Fruit fly (Drosophila melanogaster): Measurements from ENCODE around the gene CG5149.

Gene CG5149

dm6 chr2L:7395813-7396212 is 7.8 kb upstream of the CG5149 start (continued):
- no peak for TF ChIP-seq Ets97D (GFP tag; optimal IDR thresholded peaks at IDR 0.05)
- TF ChIP-seq CG9727 (GFP tag; optimal IDR thresholded peaks at IDR 0.05), result peak; percentile 67
- no peak for TF ChIP-seq fd102C (GFP tag; optimal IDR thresholded peaks at IDR 0.05)
- peak; percentile 31; the same call in 1 of the 3 replicates for TF ChIP-seq CG14050 (GFP tag; IDR thresholded peaks at IDR 0.05)
- no peak for TF ChIP-seq hkb (optimal IDR thresholded peaks at IDR 0.05)
- peak; percentile 66 for TF ChIP-seq hkb (GFP tag; IDR thresholded peaks at IDR 0.05)
- no peak for TF ChIP-seq Atf-2 (GFP tag; optimal IDR thresholded peaks at IDR 0.05)
- no peak for TF ChIP-seq CG12299 (tag; optimal IDR thresholded peaks at IDR 0.05)
- TF ChIP-seq danr (GFP tag; IDR thresholded peaks at IDR 0.05), result no peak
- TF ChIP-seq CG3995 (GFP tag; optimal IDR thresholded peaks at IDR 0.05), result no peak
- TF ChIP-seq luna (GFP tag; optimal IDR thresholded peaks at IDR 0.05), result no peak
- no peak for TF ChIP-seq CG8089 (GFP tag; optimal IDR thresholded peaks at IDR 0.05)
- TF ChIP-seq abd-A (tag; optimal IDR thresholded peaks at IDR 0.05), result no peak
- TF ChIP-seq CG16813 (GFP tag; IDR thresholded peaks at IDR 0.05; ENCODE audit: partially characterized antibody), result no peak
- peak; percentile 19 for TF ChIP-seq CG12155 (GFP tag; optimal IDR thresholded peaks at IDR 0.05)
- TF ChIP-seq CG17385 (GFP tag; optimal IDR thresholded peaks at IDR 0.05), result peak; percentile 50
- no peak for TF ChIP-seq CG4424 (GFP tag; optimal IDR thresholded peaks at IDR 0.05)
- TF ChIP-seq cg (GFP tag; optimal IDR thresholded peaks at IDR 0.05), result no peak
- no peak for TF ChIP-seq Lhr (GFP tag; optimal IDR thresholded peaks at IDR 0.05)
- no peak for TF ChIP-seq CG15073 (GFP tag; optimal IDR thresholded peaks at IDR 0.05)
- TF ChIP-seq chinmo (GFP tag; IDR thresholded peaks at IDR 0.05; ENCODE audit: partially characterized antibody), result no peak
- TF ChIP-seq pzg (GFP tag; optimal IDR thresholded peaks at IDR 0.05), result no peak
- peak; percentile 44; the same call in 1 of the 2 replicates for TF ChIP-seq wor (GFP tag; IDR thresholded peaks at IDR 0.05)
- no peak for TF ChIP-seq hbn (GFP tag; IDR thresholded peaks at IDR 0.05; ENCODE audit: partially characterized antibody)
- 0 out of 3 replicates have a peak, but pooled peaks have one; percentile 25 for TF ChIP-seq zfh1 (GFP tag; IDR thresholded peaks at IDR 0.05)
- peak; percentile 17 for TF ChIP-seq scrt (GFP tag; optimal IDR thresholded peaks at IDR 0.05)
- no peak; the same call in 2 of the 3 replicates for TF ChIP-seq Dbx (GFP tag; IDR thresholded peaks at IDR 0.05)
- no peak for TF ChIP-seq CG4360 (GFP tag; IDR thresholded peaks at IDR 0.05)
- peak; percentile 60 for TF ChIP-seq Ssrp (tag; optimal IDR thresholded peaks at IDR 0.05)
- no peak for TF ChIP-seq Optix (GFP tag; IDR thresholded peaks at IDR 0.05)
- peak; percentile 48 for TF ChIP-seq Hr3 (GFP tag; optimal IDR thresholded peaks at IDR 0.05)
- TF ChIP-seq fd64A (GFP tag; optimal IDR thresholded peaks at IDR 0.05), result no peak
- TF ChIP-seq CG7556 (GFP tag; optimal IDR thresholded peaks at IDR 0.05), result peak; percentile 73
- no peak for TF ChIP-seq pan (optimal IDR thresholded peaks at IDR 0.05)
- peak in 1 of 2 experiments; percentile 53 for TF ChIP-seq pan (GFP tag; optimal IDR thresholded peaks at IDR 0.05 in 1 of 2, IDR thresholded peaks at IDR 0.05 in 1 of 2)
- no peak for TF ChIP-seq bbx (GFP tag; IDR thresholded peaks at IDR 0.05; ENCODE audit: partially characterized antibody)
- no peak for TF ChIP-seq HLH4C (GFP tag; IDR thresholded peaks at IDR 0.05; ENCODE audit: partially characterized antibody)
- TF ChIP-seq Asciz (GFP tag; optimal IDR thresholded peaks at IDR 0.05), result peak; percentile 46
- no peak for TF ChIP-seq vnd (GFP tag; IDR thresholded peaks at IDR 0.05; ENCODE audit: partially characterized antibody)
- TF ChIP-seq Ada2b (GFP tag; IDR thresholded peaks at IDR 0.05), result peak; percentile 65
- no peak for TF ChIP-seq Lim3 (GFP tag; IDR thresholded peaks at IDR 0.05)
- TF ChIP-seq peb (GFP tag; IDR thresholded peaks at IDR 0.05), result no peak
- TF ChIP-seq Dll (GFP tag; IDR thresholded peaks at IDR 0.05; ENCODE audit: partially characterized antibody), result no peak
- peak; percentile 73; the same call in 2 of the 3 replicates for TF ChIP-seq tgo (GFP tag; IDR thresholded peaks at IDR 0.05)
- TF ChIP-seq ranshi (GFP tag; IDR thresholded peaks at IDR 0.05), result no peak
- no peak for TF ChIP-seq C15 (GFP tag; IDR thresholded peaks at IDR 0.05)
- TF ChIP-seq CG34224 (GFP tag; IDR thresholded peaks at IDR 0.05; ENCODE audit: partially characterized antibody), result no peak
- TF ChIP-seq nmo (GFP tag; optimal IDR thresholded peaks at IDR 0.05), result peak; percentile 68
- peak; percentile 54 for TF ChIP-seq gcm (GFP tag; optimal IDR thresholded peaks at IDR 0.05)
- TF ChIP-seq crp (GFP tag; optimal IDR thresholded peaks at IDR 0.05), result no peak
- TF ChIP-seq fd3F (GFP tag; optimal IDR thresholded peaks at IDR 0.05), result peak; percentile 58

Data from whole organism, embryonic.